Worm (Caenorhabditis elegans) whole organism, young adult: ENCODE data around the gene ugt-12.

Experiments
- B0019.2 ChIP-seq: fragments of 200-800 bp; sonication (Bioruptor generic); conservative IDR thresholded peaks from 2 replicates; pipeline ENCODE4 v1.3.6; 2022; ENCODE audit warnings: missing genetic modification reagents, missing genetic modification characterization, missing compliant biosample characterization
- ceh-40 ChIP-seq: fragments of 200-800 bp; sonication (Bioruptor generic); IDR thresholded peaks from 2 replicates; pipeline ENCODE4 v1.3.6; 2022; ENCODE audit warnings: missing genetic modification characterization, missing compliant biosample characterization
- ets-4 ChIP-seq: fragments of 200-800 bp; sonication (Bioruptor generic); optimal IDR thresholded peaks from 2 replicates; lab custom pipeline; 2018; ENCODE audit warnings: mild to moderate bottlenecking, missing genetic modification characterization, missing compliant biosample characterization
- lin-54 ChIP-seq: fragments of 200-800 bp; sonication (Bioruptor generic); optimal IDR thresholded peaks from 2 replicates; lab custom pipeline; 2018; ENCODE audit warnings: mild to moderate bottlenecking, missing genetic modification characterization, missing compliant biosample characterization
- nfya-1 ChIP-seq: sonication (generic microtip); optimal IDR thresholded peaks from 2 replicates; lab custom pipeline; 2017; ENCODE audit warnings: antibody characterized with exemption, missing compliant biosample characterization, missing genetic modification characterization, borderline replicate concordance; ENCODE audit not compliant: insufficient read depth
- tlf-1 ChIP-seq: fragments of 200-800 bp; sonication (Bioruptor generic); optimal IDR thresholded peaks from 2 replicates; lab custom pipeline; 2018; ENCODE audit warnings: mild to moderate bottlenecking, missing genetic modification characterization, missing compliant biosample characterization
- ztf-28 ChIP-seq: fragments of 200-800 bp; sonication (Bioruptor generic); IDR thresholded peaks from 2 replicates; pipeline ENCODE4 v1.3.6; 2022; ENCODE audit warnings: missing genetic modification reagents, missing genetic modification characterization, missing compliant biosample characterization

- TF ChIP-seq tlf-1 (GFP tag; lab: Kevin White, UChicago) (peak; percentile 92), lin-54 (GFP tag; lab: Kevin White, UChicago) (peak; percentile 88), ceh-40 (no peak), B0019.2 (GFP tag; lab: Robert Waterston, UW) (peak; percentile 93), nfya-1 (no peak), ztf-28 (GFP tag; lab: Robert Waterston, UW) (peak; percentile 94), ets-4 (GFP tag; lab: Kevin White, UChicago) (no peak)
Measured at ce11 chrV:4889976-4890479, 599 bp upstream of the ugt-12 start, which contains the start of gene T19H12.2.
